Worm (Caenorhabditis elegans): ENCODE measurements around the gene C09H10.5.

The C09H10.5 gene

ce11 chrII:11132542-11132941 is 29.0 kb upstream of the C09H10.5 start, which contains the start of gene F40F8.11:
Gene F40F8.11, minus strand, starts transcription at chrII:11132590.
- TF ChIP-seq efl-1 (optimal IDR thresholded peaks at IDR 0.05), result peak; percentile 49 to 88
- TF ChIP-seq efl-1 (GFP tag; optimal IDR thresholded peaks at IDR 0.05 in 1 of 2), result peak; percentile 90 to 99
- TF ChIP-seq fkh-8 (tag; optimal IDR thresholded peaks at IDR 0.05), result no peak
- peak; percentile 20 for TF ChIP-seq swsn-7 (tag; optimal IDR thresholded peaks at IDR 0.05)
- no peak for TF ChIP-seq elt-3 (tag; optimal IDR thresholded peaks at IDR 0.05)
- peak; percentile 39 for TF ChIP-seq nhr-20 (tag; optimal IDR thresholded peaks at IDR 0.05)
- 0 out of 2 replicates have a peak, but pooled peaks have one; percentile 1 for TF ChIP-seq isw-1 (GFP tag; IDR thresholded peaks at IDR 0.05)
- peak; percentile 43 for TF ChIP-seq lin-14 (GFP tag; optimal IDR thresholded peaks at IDR 0.05)
- no peak for TF ChIP-seq nhr-84 (tag; optimal IDR thresholded peaks at IDR 0.05)
- peak; percentile 59 for TF ChIP-seq nhr-71 (tag; optimal IDR thresholded peaks at IDR 0.05)
- peak; percentile 8 for TF ChIP-seq lin-39 (tag; optimal IDR thresholded peaks at IDR 0.05)
- TF ChIP-seq ceh-63 (GFP tag; optimal IDR thresholded peaks at IDR 0.05), result no peak
- TF ChIP-seq aha-1 (tag; optimal IDR thresholded peaks at IDR 0.05), result no peak
- no peak for TF ChIP-seq pax-3 (tag; optimal IDR thresholded peaks at IDR 0.05)
- no peak for TF ChIP-seq F16B12.6 (tag; optimal IDR thresholded peaks at IDR 0.05)
- no peak for TF ChIP-seq snpc-4 (tag; optimal IDR thresholded peaks at IDR 0.05)
- TF ChIP-seq nhr-237 (tag; optimal IDR thresholded peaks at IDR 0.05), result no peak
- TF ChIP-seq pqm-1 (tag; optimal IDR thresholded peaks at IDR 0.05), result no peak
- peak; percentile 24 for TF ChIP-seq rnt-1 (tag; optimal IDR thresholded peaks at IDR 0.05)
- TF ChIP-seq fos-1 (tag; optimal IDR thresholded peaks at IDR 0.05), result no peak
- TF ChIP-seq elt-2 (tag; optimal IDR thresholded peaks at IDR 0.05), result peak; percentile 22
- no peak for TF ChIP-seq sup-37 (GFP tag; optimal IDR thresholded peaks at IDR 0.05)
- no peak for TF ChIP-seq nhr-90 (tag; optimal IDR thresholded peaks at IDR 0.05; ENCODE audit: poor library complexity)
- TF ChIP-seq nhr-11 (tag; optimal IDR thresholded peaks at IDR 0.05), result no peak
- no peak for TF ChIP-seq ztf-4 (tag; optimal IDR thresholded peaks at IDR 0.05)
- TF ChIP-seq unc-86 (tag; optimal IDR thresholded peaks at IDR 0.05), result peak; percentile 3
- TF ChIP-seq ceh-88 (GFP tag; IDR thresholded peaks at IDR 0.05), result no peak
- no peak for TF ChIP-seq zip-4 (GFP tag; optimal IDR thresholded peaks at IDR 0.05)
- no peak for TF ChIP-seq hpl-2 (GFP tag; optimal IDR thresholded peaks at IDR 0.05)
- TF ChIP-seq pag-3 (tag; optimal IDR thresholded peaks at IDR 0.05; ENCODE audit: borderline replicate concordance, insufficient read depth), result no peak
- TF ChIP-seq blmp-1 (tag; optimal IDR thresholded peaks at IDR 0.05), result peak; percentile 35
- TF ChIP-seq C04F5.9 (tag; optimal IDR thresholded peaks at IDR 0.05), result no peak
- TF ChIP-seq fkh-4 (tag; optimal IDR thresholded peaks at IDR 0.05; ENCODE audit: borderline replicate concordance), result no peak
- TF ChIP-seq Y116A8C.19 (tag; optimal IDR thresholded peaks at IDR 0.05; ENCODE audit: borderline replicate concordance), result no peak
- peak; percentile 80 to 91 (median 88) for TF ChIP-seq dpl-1 (GFP tag; optimal IDR thresholded peaks at IDR 0.05)
- peak; percentile 55 for TF ChIP-seq snu-23 (GFP tag; optimal IDR thresholded peaks at IDR 0.05)
- no peak for TF ChIP-seq lin-13 (GFP tag; optimal IDR thresholded peaks at IDR 0.05)
- no peak for TF ChIP-seq ces-1 (GFP tag; optimal IDR thresholded peaks at IDR 0.05)
- peak; percentile 26 for TF ChIP-seq tbx-2 (tag; optimal IDR thresholded peaks at IDR 0.05)
- peak; percentile 56 for TF ChIP-seq mep-1 (tag; optimal IDR thresholded peaks at IDR 0.05)
- peak; percentile 2 for TF ChIP-seq lir-3 (tag; optimal IDR thresholded peaks at IDR 0.05; ENCODE audit: poor library complexity)
- TF ChIP-seq nhr-76 (tag; optimal IDR thresholded peaks at IDR 0.05), result no peak
- TF ChIP-seq ceh-82 (tag; optimal IDR thresholded peaks at IDR 0.05), result peak in 1 of 3 experiments; percentile 11
- TF ChIP-seq egl-27 (tag; optimal IDR thresholded peaks at IDR 0.05), result no peak
- no peak for TF ChIP-seq ama-1 (optimal IDR thresholded peaks at IDR 0.05)
- no peak for TF ChIP-seq efl-3 (GFP tag; optimal IDR thresholded peaks at IDR 0.05)
- TF ChIP-seq xbp-1 (tag; optimal IDR thresholded peaks at IDR 0.05), result peak; percentile 21
- no peak for TF ChIP-seq jun-1 (tag; optimal IDR thresholded peaks at IDR 0.05)
- TF ChIP-seq vab-15 (tag; optimal IDR thresholded peaks at IDR 0.05), result no peak
- peak; percentile 30 for TF ChIP-seq dsc-1 (tag; optimal IDR thresholded peaks at IDR 0.05)
- no peak for TF ChIP-seq lin-15B (tag; optimal IDR thresholded peaks at IDR 0.05)
- no peak for TF ChIP-seq zag-1 (tag; optimal IDR thresholded peaks at IDR 0.05)
- peak; percentile 28; the same call in 1 of the 2 replicates for TF ChIP-seq nhr-19 (GFP tag; conservative IDR thresholded peaks at IDR 0.05)
- TF ChIP-seq unc-30 (tag; optimal IDR thresholded peaks at IDR 0.05), result no peak
